Worm (Caenorhabditis elegans) whole organism, L4 larva: ENCODE results near the gene gas-1.

Experiments
- F44E2.7 ChIP-seq: fragments of 200-800 bp; sonication (Bioruptor generic); IDR thresholded peaks from 2 replicates; pipeline ENCODE4 v2.1.2; 2022; ENCODE audit warnings: missing genetic modification characterization, missing compliant biosample characterization
- aha-1 ChIP-seq: fragments of 150-350 bp; peaks from one replicate; lab custom pipeline; 2014; ENCODE audit warnings: missing biosample characterization, missing genetic modification characterization
- attf-4 ChIP-seq: sonication (generic microtip); optimal IDR thresholded peaks from 3 replicates; lab custom pipeline; 2017; ENCODE audit warnings: missing biosample characterization, missing genetic modification characterization
- ceh-82 ChIP-seq: sonication (generic microtip); optimal IDR thresholded peaks from 2 replicates; lab custom pipeline; 2017; ENCODE audit warnings: missing biosample characterization, missing genetic modification characterization
- daf-19 ChIP-seq: fragments of 200-800 bp; sonication (Bioruptor generic); conservative IDR thresholded peaks from 2 replicates; pipeline ENCODE4 v1.3.6; 2022; ENCODE audit warnings: missing genetic modification characterization, missing compliant biosample characterization
- fos-1 ChIP-seq: fragments of 150-350 bp; optimal IDR thresholded peaks from 2 replicates; lab custom pipeline; 2014; ENCODE audit warnings: missing biosample characterization, missing genetic modification characterization
- gei-8 ChIP-seq: fragments of 200-800 bp; sonication (Bioruptor generic); optimal IDR thresholded peaks from 2 replicates; lab custom pipeline; 2018; ENCODE audit warnings: mild to moderate bottlenecking, missing genetic modification characterization, missing compliant biosample characterization
- hlh-30 ChIP-seq: sonication (generic microtip); optimal IDR thresholded peaks from 2 replicates; lab custom pipeline; 2017; ENCODE audit warnings: antibody characterized with exemption, mild to moderate bottlenecking, missing genetic modification characterization, missing compliant biosample characterization; ENCODE audit not compliant: insufficient read depth
- mxl-3 ChIP-seq: fragments of 200-800 bp; sonication (Bioruptor generic); optimal IDR thresholded peaks from 2 replicates; lab custom pipeline; 2018; ENCODE audit warnings: mild to moderate bottlenecking, missing genetic modification characterization, missing compliant biosample characterization
- saeg-2 ChIP-seq: fragments of 200-800 bp; sonication (Bioruptor generic); IDR thresholded peaks from 2 replicates; pipeline ENCODE4 v1.3.6; 2022; ENCODE audit warnings: missing genetic modification reagents, missing genetic modification characterization, missing compliant biosample characterization
- unc-130 ChIP-seq: sonication (generic microtip); optimal IDR thresholded peaks from 2 replicates; lab custom pipeline; 2016; ENCODE audit warnings: missing genetic modification reagents, missing genetic modification characterization, missing compliant biosample characterization
- unc-62 ChIP-seq, 3 experiments: fragments of 150-350 bp in 1 of 3; sonication (generic microtip); optimal IDR thresholded peaks in 2 of 3; peaks in 1 of 3; 1 replicate in 1 of 3; 2 replicates in 2 of 3; lab custom pipeline; 2014 to 2017; ENCODE audit warnings: missing biosample characterization in 3 of 3, missing genetic modification characterization in 3 of 3, missing genetic modification reagents in 3 of 3, missing genotype in 1 of 3

gas-1 gene

DNA sequence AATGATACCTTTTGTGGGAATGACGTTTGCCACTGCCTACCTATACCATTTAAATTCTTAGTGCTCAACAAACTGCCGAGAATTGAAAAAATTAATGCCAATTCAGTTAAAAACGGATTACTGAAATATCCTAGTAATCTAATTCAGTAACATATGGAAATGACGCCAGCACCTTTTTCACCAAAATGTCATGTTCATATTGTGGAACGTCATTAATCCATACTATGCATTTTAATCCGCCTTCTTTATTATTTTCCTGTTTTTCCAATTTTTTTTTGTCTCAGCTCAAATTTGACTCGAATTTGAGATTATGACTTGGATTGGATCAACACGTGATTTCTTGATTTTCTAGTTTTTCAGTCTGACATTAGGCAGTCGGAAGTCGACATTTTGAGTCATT is 48.8 kb downstream of the gas-1 start:
- TF ChIP-seq ceh-82 (tag; lab: Kevin White, UChicago) (no peak), F44E2.7 (GFP tag; lab: Robert Waterston, UW) (no peak), saeg-2 (GFP tag; lab: Robert Waterston, UW) (no peak), daf-19 (no peak), unc-130 (GFP tag; lab: Kevin White, UChicago) (no peak), unc-62 (GFP tag; optimal IDR thresholded peaks at IDR 0.05 in 1 of 2; lab: Kevin White, UChicago) (peak in 1 of 2 experiments; percentile 0), unc-62 (tag; optimal IDR thresholded peaks at IDR 0.05; lab: Kevin White, UChicago) (no peak), fos-1 (tag; lab: Kevin White, UChicago) (no peak), attf-4 (tag; lab: Kevin White, UChicago) (no peak), hlh-30 (tag; lab: Kevin White, UChicago) (no peak)

DNA sequence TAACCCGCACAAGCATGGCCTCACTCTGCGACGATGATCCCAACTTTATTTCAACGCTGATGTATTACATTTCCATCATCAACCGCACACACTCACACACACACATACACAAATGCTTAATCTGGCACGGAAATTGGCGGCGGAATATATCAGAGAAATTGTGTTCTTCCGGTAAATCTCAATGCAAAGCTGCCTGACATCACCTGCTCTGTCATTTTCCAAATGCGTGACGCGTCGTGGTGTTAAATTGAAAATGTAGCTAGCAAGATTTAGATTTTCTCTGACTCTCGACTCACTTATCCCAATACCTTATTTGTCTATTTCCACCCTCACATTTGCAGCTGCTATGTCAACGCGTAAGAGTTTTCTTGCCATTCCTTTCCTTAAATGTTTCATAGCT is 50.9 kb downstream of the gas-1 start:
- no peak for TF ChIP-seq gei-8 (GFP tag; lab: Kevin White, UChicago)
- TF ChIP-seq aha-1 (tag; lab: Kevin White, UChicago): peak; percentile 62

DNA sequence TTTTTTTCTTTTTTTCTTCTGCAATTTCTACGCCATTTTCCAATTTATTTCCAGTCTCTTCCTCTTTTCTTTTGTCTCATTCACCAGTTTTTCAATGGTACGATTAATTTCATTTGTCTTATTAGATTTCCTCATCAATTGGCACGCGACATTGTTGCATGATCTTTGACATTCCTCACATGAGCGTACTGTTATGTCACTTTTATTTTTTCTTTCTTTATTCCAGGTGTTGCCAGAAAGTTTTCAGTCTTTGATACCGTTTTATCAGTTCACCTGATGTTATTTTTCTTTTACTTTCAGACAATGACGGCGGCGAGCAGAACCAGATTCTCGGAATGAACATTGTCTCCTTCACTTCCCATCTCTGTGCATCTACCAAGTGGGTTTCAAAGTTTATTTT is 52.8 kb downstream of the gas-1 start, which contains the start of the genes olrn-1 and C02C6.14:
TSS of gene olrn-1 (plus strand) at position 301 of the 400 bp plus-strand sequence.
TSS of gene C02C6.14 (plus strand) at position 304 of the 400 bp plus-strand sequence.
- TF ChIP-seq gei-8 (GFP tag; lab: Kevin White, UChicago) (no peak), mxl-3 (GFP tag; lab: Kevin White, UChicago) (no peak)
